Fruit fly (Drosophila melanogaster): ENCODE results near the gene CG1172.

The CG1172 gene

DNA sequence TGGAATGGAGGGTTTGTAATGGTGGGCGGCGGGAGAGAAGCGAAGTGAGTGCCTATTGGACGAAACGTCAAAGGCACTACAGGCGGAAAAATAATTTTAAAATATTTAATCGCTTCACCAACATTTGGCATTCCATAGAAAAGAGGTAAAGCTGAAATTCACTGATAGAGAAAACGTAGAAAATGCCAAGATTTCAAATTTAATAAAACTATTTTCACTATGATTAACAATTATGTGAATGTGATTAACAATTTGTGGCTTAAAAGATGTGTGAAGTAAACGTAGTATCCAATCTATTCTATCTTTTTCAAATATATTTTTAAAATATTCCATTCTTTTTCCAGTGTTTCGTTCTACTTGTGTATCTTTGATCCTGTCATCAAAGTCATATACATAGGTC lies 4.3 kb upstream of the CG1172 start:
- TF ChIP-seq sv (GFP tag; optimal IDR thresholded peaks at IDR 0.05) (no peak), Hr78 (GFP tag; optimal IDR thresholded peaks at IDR 0.05) (no peak), N (GFP tag; optimal IDR thresholded peaks at IDR 0.05) (no peak), OdsH (GFP tag; optimal IDR thresholded peaks at IDR 0.05) (no peak), jim (GFP tag; optimal IDR thresholded peaks at IDR 0.05) (no peak), woc (GFP tag; optimal IDR thresholded peaks at IDR 0.05) (no peak), Vsx2 (GFP tag; optimal IDR thresholded peaks at IDR 0.05; ENCODE audit: partially characterized antibody) (no peak), dsf (GFP tag; optimal IDR thresholded peaks at IDR 0.05; ENCODE audit: borderline replicate concordance) (no peak), foxo (GFP tag; optimal IDR thresholded peaks at IDR 0.05) (no peak), Dfd (GFP tag; optimal IDR thresholded peaks at IDR 0.05) (no peak), rgr (GFP tag; optimal IDR thresholded peaks at IDR 0.05) (no peak), tai (GFP tag; optimal IDR thresholded peaks at IDR 0.05) (no peak)

- TF ChIP-seq sage (GFP tag; optimal IDR thresholded peaks at IDR 0.05) (no peak), lola (GFP tag; optimal IDR thresholded peaks at IDR 0.05) (no peak), dsf (GFP tag; optimal IDR thresholded peaks at IDR 0.05; ENCODE audit: borderline replicate concordance) (no peak), h (GFP tag; optimal IDR thresholded peaks at IDR 0.05) (no peak), foxo (GFP tag; optimal IDR thresholded peaks at IDR 0.05) (no peak)
Measured at dm6 chr3R:5390095-5390663, 3.5 kb upstream of the CG1172 start.

- TF ChIP-seq Vsx2 (GFP tag; optimal IDR thresholded peaks at IDR 0.05; ENCODE audit: partially characterized antibody) (peak; percentile 10), dsf (GFP tag; optimal IDR thresholded peaks at IDR 0.05; ENCODE audit: borderline replicate concordance) (no peak)
Measured at dm6 chr3R:5392033-5392432, 1.7 kb upstream of the CG1172 start.

DNA sequence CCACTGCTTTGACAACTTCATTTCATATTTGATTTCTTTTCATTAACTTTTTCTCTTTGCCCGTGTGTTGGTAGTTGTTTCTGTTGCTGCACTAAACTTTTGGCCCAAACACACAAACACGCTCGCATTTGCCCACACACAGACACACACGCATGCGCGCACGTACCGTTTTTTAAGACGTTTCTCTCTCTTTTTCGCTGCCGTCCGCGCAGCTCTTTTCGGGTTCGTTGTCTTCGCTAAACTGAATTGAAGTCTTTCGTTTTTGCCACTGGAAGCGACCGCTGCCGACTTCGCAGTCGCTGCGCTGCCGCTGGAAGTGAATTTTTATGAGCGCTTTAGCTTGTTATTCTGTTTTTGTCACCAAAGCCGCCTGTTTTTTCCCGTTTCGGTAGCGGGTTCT lies 1.1 kb upstream of the CG1172 start, which contains the start of gene kkv:
Gene kkv, minus strand, starts transcription at position 246 of the 400 bp plus-strand sequence.
- TF ChIP-seq dl (GFP tag; optimal IDR thresholded peaks at IDR 0.05; ENCODE audit: insufficient read depth in 1 of 2, partially characterized antibody in 2 of 2), result peak in 1 of 2 experiments; percentile 1
- TF ChIP-seq Vsx2 (GFP tag; optimal IDR thresholded peaks at IDR 0.05; ENCODE audit: partially characterized antibody), result peak; percentile 6
- no peak for TF ChIP-seq Mio (GFP tag; optimal IDR thresholded peaks at IDR 0.05)
- no peak for TF ChIP-seq Rel (GFP tag; optimal IDR thresholded peaks at IDR 0.05)
- TF ChIP-seq Rel (tag; optimal IDR thresholded peaks at IDR 0.05), result peak; percentile 14
- TF ChIP-seq GATAd (GFP tag; optimal IDR thresholded peaks at IDR 0.05), result no peak
- peak; percentile 31 for TF ChIP-seq Dif (GFP tag; optimal IDR thresholded peaks at IDR 0.05; ENCODE audit: partially characterized antibody)

dm6 chr3R:5395210-5395609 lies 1.5 kb downstream of the CG1172 start:
- TF ChIP-seq CG9705 (GFP tag; optimal IDR thresholded peaks at IDR 0.05) (no peak), Vsx2 (GFP tag; optimal IDR thresholded peaks at IDR 0.05; ENCODE audit: partially characterized antibody) (no peak), jim (GFP tag; optimal IDR thresholded peaks at IDR 0.05) (no peak), dl (GFP tag; optimal IDR thresholded peaks at IDR 0.05; ENCODE audit: insufficient read depth in 1 of 2, partially characterized antibody in 2 of 2) (no peak), h (GFP tag; optimal IDR thresholded peaks at IDR 0.05) (no peak), psq (GFP tag; optimal IDR thresholded peaks at IDR 0.05) (no peak), sv (GFP tag; optimal IDR thresholded peaks at IDR 0.05) (no peak), HLH106 (tag; optimal IDR thresholded peaks at IDR 0.05) (no peak), Abd-B (GFP tag; optimal IDR thresholded peaks at IDR 0.05) (no peak), ey (GFP tag; optimal IDR thresholded peaks at IDR 0.05) (no peak), foxo (GFP tag; optimal IDR thresholded peaks at IDR 0.05) (no peak), sage (GFP tag; optimal IDR thresholded peaks at IDR 0.05) (no peak), Hr78 (GFP tag; optimal IDR thresholded peaks at IDR 0.05) (no peak)

dm6 chr3R:5399096-5399495 lies 5.4 kb downstream of the CG1172 start, which contains the start of gene Or83a:
Or83a (minus strand) TSS chr3R:5399196.
- TF ChIP-seq Rel (GFP tag; optimal IDR thresholded peaks at IDR 0.05) (no peak), Rel (tag; optimal IDR thresholded peaks at IDR 0.05) (no peak), usp (GFP tag; optimal IDR thresholded peaks at IDR 0.05) (no peak), dl (GFP tag; optimal IDR thresholded peaks at IDR 0.05; ENCODE audit: insufficient read depth in 1 of 2, partially characterized antibody in 2 of 2) (no peak), Hnf4 (GFP tag; optimal IDR thresholded peaks at IDR 0.05) (no peak), Abd-B (GFP tag; optimal IDR thresholded peaks at IDR 0.05) (no peak), ey (GFP tag; optimal IDR thresholded peaks at IDR 0.05) (no peak), CG32264 (GFP tag; optimal IDR thresholded peaks at IDR 0.05) (no peak), brk (GFP tag; optimal IDR thresholded peaks at IDR 0.05) (no peak), jim (GFP tag; optimal IDR thresholded peaks at IDR 0.05) (no peak), Hr83 (GFP tag; optimal IDR thresholded peaks at IDR 0.05; ENCODE audit: poor library complexity, severe bottlenecking) (no peak), foxo (GFP tag; optimal IDR thresholded peaks at IDR 0.05) (no peak), lola (GFP tag; optimal IDR thresholded peaks at IDR 0.05) (no peak), rgr (GFP tag; optimal IDR thresholded peaks at IDR 0.05) (no peak), woc (GFP tag; optimal IDR thresholded peaks at IDR 0.05) (no peak), sv (GFP tag; optimal IDR thresholded peaks at IDR 0.05) (no peak), Dfd (GFP tag; optimal IDR thresholded peaks at IDR 0.05) (no peak), Mio (GFP tag; optimal IDR thresholded peaks at IDR 0.05) (no peak), Jra (GFP tag; optimal IDR thresholded peaks at IDR 0.05) (no peak), sage (GFP tag; optimal IDR thresholded peaks at IDR 0.05) (no peak), N (GFP tag; optimal IDR thresholded peaks at IDR 0.05) (no peak)
